Fruit fly (Drosophila melanogaster) whole organism, prepupa: ENCODE results near the gene CG31100.
A peak's percentile ranks its signal among the peaks of the same experiment; 100 is the strongest.

ENCODE experiments used
- Blimp-1 ChIP-seq: fragments of 200-800 bp; sonication (Bioruptor generic); optimal IDR thresholded peaks from 3 replicates; lab custom pipeline; 2017; ENCODE audit warnings: missing biosample characterization, missing genetic modification characterization, mild to moderate bottlenecking, moderate library complexity, missing genetic modification reagents
- CG10631 ChIP-seq: fragments of 200-800 bp; sonication (Bioruptor generic); optimal IDR thresholded peaks from 2 replicates; lab custom pipeline; 2016; ENCODE audit warnings: missing biosample characterization, missing genetic modification characterization
- CG10669 ChIP-seq: fragments of 200-800 bp; sonication (Bioruptor generic); optimal IDR thresholded peaks from 3 replicates; lab custom pipeline; 2018; ENCODE audit warnings: missing biosample characterization, mild to moderate bottlenecking, missing genetic modification characterization, moderate library complexity
- CG11294 ChIP-seq: fragments of 200-800 bp; sonication (Bioruptor generic); IDR thresholded peaks from 2 replicates; pipeline ENCODE4 v1.3.6; 2022; ENCODE audit warnings: missing biosample characterization, missing genetic modification characterization
- CG11762 ChIP-seq: fragments of 200-800 bp; sonication (Bioruptor generic); optimal IDR thresholded peaks from 3 replicates; lab custom pipeline; 2016; ENCODE audit warnings: missing biosample characterization, missing genetic modification characterization; ENCODE audit not compliant: insufficient read depth
- CG11902 ChIP-seq: fragments of 200-800 bp; sonication (Bioruptor generic); optimal IDR thresholded peaks from 3 replicates; lab custom pipeline; 2016; ENCODE audit warnings: missing biosample characterization, missing genetic modification characterization
- CG16779 ChIP-seq: fragments of 200-800 bp; sonication (Bioruptor generic); optimal IDR thresholded peaks from 3 replicates; lab custom pipeline; 2017; ENCODE audit warnings: missing biosample characterization, mild to moderate bottlenecking, missing genetic modification characterization
- CG3032 ChIP-seq: fragments of 200-800 bp; optimal IDR thresholded peaks from 2 replicates; lab custom pipeline; 2019; ENCODE audit warnings: missing biosample characterization, mild to moderate bottlenecking, missing genetic modification characterization, moderate library complexity
- CG34406 ChIP-seq: fragments of 200-800 bp; sonication (Bioruptor generic); optimal IDR thresholded peaks from 3 replicates; lab custom pipeline; 2016; ENCODE audit warnings: missing biosample characterization, missing genetic modification characterization
- CG3919 ChIP-seq: fragments of 200-800 bp; sonication (Bioruptor generic); optimal IDR thresholded peaks from 3 replicates; lab custom pipeline; 2016; ENCODE audit warnings: missing biosample characterization, missing genetic modification characterization
- CG4318 ChIP-seq: fragments of 200-800 bp; sonication (Bioruptor generic); optimal IDR thresholded peaks from 3 replicates; lab custom pipeline; 2017; ENCODE audit warnings: missing biosample characterization, mild to moderate bottlenecking, missing genetic modification characterization
- CG6163 ChIP-seq: fragments of 200-800 bp; sonication (Bioruptor generic); IDR thresholded peaks from 3 replicates; pipeline ENCODE4 v1.3.6; 2022; ENCODE audit warnings: missing biosample characterization, missing genetic modification characterization
- CG6276 ChIP-seq: fragments of 200-800 bp; sonication (Bioruptor generic); optimal IDR thresholded peaks from 2 replicates; lab custom pipeline; 2017; ENCODE audit warnings: missing biosample characterization, mild to moderate bottlenecking, missing genetic modification characterization
- CG6808 ChIP-seq: fragments of 200-800 bp; sonication (Bioruptor generic); optimal IDR thresholded peaks from 3 replicates; lab custom pipeline; 2017; ENCODE audit warnings: missing biosample characterization, missing genetic modification characterization, mild to moderate bottlenecking, moderate library complexity, missing genetic modification reagents
- CG6854 ChIP-seq: fragments of 200-800 bp; sonication (Bioruptor generic); optimal IDR thresholded peaks from 2 replicates; lab custom pipeline; 2017; ENCODE audit warnings: missing biosample characterization, mild to moderate bottlenecking, missing genetic modification characterization
- CG8119 ChIP-seq: fragments of 200-800 bp; sonication (Bioruptor generic); IDR thresholded peaks from 3 replicates; pipeline ENCODE4 v1.3.6; 2022; ENCODE audit warnings: missing biosample characterization, missing genetic modification characterization
- CG8319 ChIP-seq: fragments of 200-800 bp; sonication (Bioruptor generic); optimal IDR thresholded peaks from 3 replicates; lab custom pipeline; 2016; ENCODE audit warnings: missing biosample characterization, missing genetic modification characterization
- CG8632 ChIP-seq: fragments of 200-800 bp; sonication (Bioruptor generic); optimal IDR thresholded peaks from 3 replicates; lab custom pipeline; 2016; ENCODE audit warnings: missing biosample characterization, missing genetic modification characterization
- Eip78C ChIP-seq: fragments of 200-800 bp; sonication (Bioruptor generic); peaks from one replicate; lab custom pipeline; 2016; ENCODE audit warnings: missing biosample characterization, missing genetic modification characterization
- Eip93F ChIP-seq: fragments of 200-800 bp; sonication (Bioruptor generic); optimal IDR thresholded peaks from 2 replicates; lab custom pipeline; 2016; ENCODE audit warnings: missing biosample characterization, mild to moderate bottlenecking, missing genetic modification characterization
- Ets96B ChIP-seq: fragments of 200-800 bp; optimal IDR thresholded peaks from 2 replicates; lab custom pipeline; 2019; ENCODE audit warnings: missing biosample characterization, mild to moderate bottlenecking, missing genetic modification characterization, moderate library complexity
- Gug ChIP-seq: fragments of 200-800 bp; sonication (Bioruptor generic); IDR thresholded peaks from 2 replicates; pipeline ENCODE4 v1.3.6; 2022; ENCODE audit warnings: missing biosample characterization, missing genetic modification characterization
- Hr38 ChIP-seq: sonication (Bioruptor generic); optimal IDR thresholded peaks from 2 replicates; lab custom pipeline; 2016; ENCODE audit warnings: missing biosample characterization, missing genetic modification characterization
- Hr4 ChIP-seq: fragments of 200-800 bp; sonication (Bioruptor generic); optimal IDR thresholded peaks from 3 replicates; lab custom pipeline; 2016; ENCODE audit warnings: missing biosample characterization, missing genetic modification characterization
- Lpt ChIP-seq: fragments of 200-800 bp; sonication (Bioruptor generic); optimal IDR thresholded peaks from 3 replicates; lab custom pipeline; 2016; ENCODE audit warnings: missing biosample characterization, missing genetic modification characterization
- Sox102F ChIP-seq: fragments of 200-800 bp; sonication (Bioruptor generic); optimal IDR thresholded peaks from 2 replicates; lab custom pipeline; 2016; ENCODE audit warnings: missing biosample characterization, mild to moderate bottlenecking, missing genetic modification characterization
- Sox14 ChIP-seq: fragments of 200-800 bp; sonication (Bioruptor generic); optimal IDR thresholded peaks from 3 replicates; lab custom pipeline; 2016; ENCODE audit warnings: missing biosample characterization, missing genetic modification characterization
- Sox15 ChIP-seq: fragments of 200-800 bp; sonication (Bioruptor generic); optimal IDR thresholded peaks from 3 replicates; lab custom pipeline; 2016; ENCODE audit warnings: missing biosample characterization, missing genetic modification characterization
- acj6 ChIP-seq: fragments of 200-800 bp; sonication (Bioruptor generic); optimal IDR thresholded peaks from 3 replicates; lab custom pipeline; 2016; ENCODE audit warnings: missing biosample characterization, missing genetic modification characterization
- cyc ChIP-seq: fragments of 200-800 bp; sonication (Bioruptor generic); optimal IDR thresholded peaks from 3 replicates; lab custom pipeline; 2016; ENCODE audit warnings: missing biosample characterization, missing genetic modification characterization
- dac ChIP-seq: fragments of 200-800 bp; sonication (Bioruptor generic); optimal IDR thresholded peaks from 2 replicates; lab custom pipeline; 2017; ENCODE audit warnings: missing biosample characterization, mild to moderate bottlenecking, missing genetic modification characterization
- dsx ChIP-seq: fragments of 200-800 bp; optimal IDR thresholded peaks from 3 replicates; lab custom pipeline; 2019; ENCODE audit warnings: missing biosample characterization, mild to moderate bottlenecking, missing genetic modification characterization, moderate library complexity; ENCODE audit not compliant: poor library complexity, severe bottlenecking
- eg ChIP-seq: fragments of 200-800 bp; sonication (Bioruptor generic); IDR thresholded peaks from 3 replicates; pipeline ENCODE4 v1.3.6; 2022; ENCODE audit warnings: missing biosample characterization, missing genetic modification characterization
- fd59A ChIP-seq: fragments of 200-800 bp; sonication (Bioruptor generic); optimal IDR thresholded peaks from 2 replicates; lab custom pipeline; 2017; ENCODE audit warnings: missing biosample characterization, mild to moderate bottlenecking, missing genetic modification characterization, missing genetic modification reagents
- fkh ChIP-seq: fragments of 200-800 bp; sonication (Bioruptor generic); optimal IDR thresholded peaks from 3 replicates; lab custom pipeline; 2017; ENCODE audit warnings: missing biosample characterization, mild to moderate bottlenecking, missing genetic modification characterization, moderate library complexity
- lz ChIP-seq: fragments of 200-800 bp; sonication (Bioruptor generic); optimal IDR thresholded peaks from 3 replicates; lab custom pipeline; 2016; ENCODE audit warnings: missing biosample characterization, missing genetic modification characterization
- net ChIP-seq: fragments of 200-800 bp; sonication (Bioruptor generic); optimal IDR thresholded peaks from 3 replicates; lab custom pipeline; 2016; ENCODE audit warnings: missing biosample characterization, missing genetic modification characterization
- pdm3 ChIP-seq: fragments of 200-800 bp; sonication (Bioruptor generic); optimal IDR thresholded peaks from 3 replicates; lab custom pipeline; 2016; ENCODE audit warnings: missing biosample characterization, missing genetic modification characterization
- salr ChIP-seq, 2 experiments: fragments of 200-800 bp; sonication (Bioruptor generic); optimal IDR thresholded peaks; 3 replicates each; lab custom pipeline; 2016 to 2018; ENCODE audit warnings: missing biosample characterization in 2 of 2, missing genetic modification characterization in 2 of 2, mild to moderate bottlenecking in 1 of 2
- spab ChIP-seq: fragments of 200-800 bp; sonication (Bioruptor generic); optimal IDR thresholded peaks from 2 replicates; lab custom pipeline; 2017; ENCODE audit warnings: missing biosample characterization, mild to moderate bottlenecking, missing genetic modification characterization, missing genetic modification reagents
- topi ChIP-seq: fragments of 200-800 bp; sonication (Bioruptor generic); optimal IDR thresholded peaks from 3 replicates; lab custom pipeline; 2016; ENCODE audit warnings: missing biosample characterization, missing genetic modification characterization
- vri ChIP-seq: fragments of 200-800 bp; sonication (Bioruptor generic); optimal IDR thresholded peaks from 3 replicates; lab custom pipeline; 2016; ENCODE audit warnings: missing biosample characterization, mild to moderate bottlenecking, missing genetic modification characterization

Gene CG31100

DNA sequence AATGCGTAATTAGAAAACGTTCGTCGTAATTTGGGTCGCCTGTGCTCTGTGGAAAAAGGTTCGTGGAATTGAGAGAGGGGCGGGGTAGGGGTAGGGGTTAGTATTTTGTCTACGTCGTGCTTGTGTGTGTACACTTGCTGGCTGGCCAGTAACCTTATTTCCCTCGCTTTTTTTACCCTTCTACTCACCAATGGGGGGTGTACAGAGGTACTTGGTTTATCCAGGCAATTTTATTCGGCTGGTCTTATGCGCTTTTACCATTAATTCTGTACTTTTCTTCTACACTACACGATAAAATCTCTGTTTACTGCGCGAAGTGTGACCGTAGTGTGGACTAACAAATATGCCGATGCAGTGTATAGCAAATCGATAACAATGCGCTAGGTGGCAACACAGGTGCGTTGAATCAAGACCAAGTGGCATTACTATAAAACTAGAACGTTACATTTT lies 16.3 kb upstream of the CG31100 start, which contains the start of gene tgo:
Gene tgo, minus strand, starts transcription at position 334 of the 450 bp plus-strand sequence.
- TF ChIP-seq Eip78C (GFP tag; lab: Kevin White, UChicago) (no peak), Hr4 (GFP tag; lab: Kevin White, UChicago) (no peak), CG6854 (peak; percentile 40), Lpt (no peak), dac (GFP tag; lab: Kevin White, UChicago) (no peak), CG6276 (GFP tag; lab: Kevin White, UChicago) (no peak), Ets96B (tag; lab: Kevin White, UChicago) (no peak), CG6163 (GFP tag; lab: Robert Waterston, UW) (no peak), CG8632 (GFP tag; lab: Kevin White, UChicago) (no peak), CG10669 (GFP tag; lab: Kevin White, UChicago) (no peak), CG3032 (peak; percentile 9), CG11294 (GFP tag; lab: Robert Waterston, UW) (no peak), CG11902 (GFP tag; lab: Kevin White, UChicago) (no peak), CG8319 (GFP tag; lab: Kevin White, UChicago) (no peak), eg (no peak), Hr38 (no peak), Gug (GFP tag; lab: Robert Waterston, UW) (no peak), vri (no peak), cyc (GFP tag; lab: Kevin White, UChicago) (no peak), fkh (peak; percentile 87), acj6 (no peak), CG6808 (GFP tag; lab: Kevin White, UChicago) (no peak), CG10631 (GFP tag; lab: Kevin White, UChicago) (no peak)

DNA sequence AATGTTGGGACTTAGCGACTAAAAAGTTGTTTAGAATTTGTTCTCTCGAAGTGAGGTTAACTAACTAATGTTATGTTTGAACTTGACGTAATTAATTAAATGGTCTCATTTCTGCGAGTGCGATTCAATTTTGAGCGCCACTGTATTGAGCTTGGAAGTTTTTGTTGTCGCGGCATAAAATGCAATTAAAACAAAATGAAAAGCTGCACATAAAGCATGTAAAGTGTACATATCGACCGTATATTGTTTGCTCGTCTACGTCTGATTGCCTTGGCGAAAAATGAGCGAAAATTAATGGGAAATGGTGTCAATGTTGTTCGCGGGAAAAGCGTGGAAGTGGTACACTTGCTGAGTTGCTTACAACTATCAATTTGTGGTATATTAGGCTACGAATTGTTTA lies 13.4 kb upstream of the CG31100 start:
- no peak for TF ChIP-seq Gug (GFP tag; lab: Robert Waterston, UW)
- no peak for TF ChIP-seq CG3032
- no peak for TF ChIP-seq CG11762 (GFP tag; lab: Kevin White, UChicago)
- no peak for TF ChIP-seq CG34406 (GFP tag; lab: Kevin White, UChicago)
- TF ChIP-seq fd59A (GFP tag; lab: Kevin White, UChicago), result no peak
- no peak for TF ChIP-seq CG11294 (GFP tag; lab: Robert Waterston, UW)
- no peak for TF ChIP-seq Hr38
- TF ChIP-seq CG8319 (GFP tag; lab: Kevin White, UChicago), result no peak
- TF ChIP-seq acj6, result no peak
- no peak for TF ChIP-seq pdm3 (GFP tag; lab: Kevin White, UChicago)
- no peak for TF ChIP-seq Blimp-1
- no peak for TF ChIP-seq CG8119 (GFP tag; lab: Robert Waterston, UW)

- TF ChIP-seq net (GFP tag; lab: Kevin White, UChicago), result no peak
- peak; percentile 61 for TF ChIP-seq fkh
- TF ChIP-seq Sox14 (GFP tag; lab: Kevin White, UChicago), result no peak
- TF ChIP-seq CG16779 (tag; lab: Kevin White, UChicago), result no peak
- TF ChIP-seq CG8632 (GFP tag; lab: Kevin White, UChicago), result no peak
- TF ChIP-seq Eip93F (GFP tag; lab: Kevin White, UChicago), result no peak
- TF ChIP-seq Sox15, result no peak
- no peak for TF ChIP-seq Sox102F (GFP tag; lab: Kevin White, UChicago)
- TF ChIP-seq CG3919 (GFP tag; lab: Kevin White, UChicago), result no peak
- TF ChIP-seq topi, result no peak
- no peak for TF ChIP-seq spab (GFP tag; lab: Kevin White, UChicago)
- TF ChIP-seq salr (GFP tag; optimal IDR thresholded peaks at IDR 0.05; lab: Kevin White, UChicago), result no peak
- TF ChIP-seq lz, result no peak
- TF ChIP-seq CG4318 (GFP tag; lab: Kevin White, UChicago), result no peak
- TF ChIP-seq CG11762 (GFP tag; lab: Kevin White, UChicago), result no peak
- no peak for TF ChIP-seq dsx (GFP tag; lab: Kevin White, UChicago)
- no peak for TF ChIP-seq CG11294 (GFP tag; lab: Robert Waterston, UW)
- peak; percentile 14 for TF ChIP-seq Eip78C (GFP tag; lab: Kevin White, UChicago)
Observed at dm6 chr3R:9014859-9015466, 11.5 kb upstream of the CG31100 start, which contains the start of the genes Kcmf1, Sf3b5 and CG11986. Gene Kcmf1 (minus strand): TSS chr3R:9014909. Gene Sf3b5 (minus strand): TSS chr3R:9015341. Gene CG11986 (plus strand): TSS chr3R:9015446.
